Worm (Caenorhabditis elegans) whole organism, late embryonic: ENCODE results near the gene ivph-3.

ENCODE experiments used
- C08G9.2 ChIP-seq: sonication (generic microtip); optimal IDR thresholded peaks from 2 replicates; lab custom pipeline; 2016; ENCODE audit warnings: mild to moderate bottlenecking, missing genetic modification characterization, moderate library complexity, missing compliant biosample characterization
- C38D4.7 ChIP-seq: fragments of 200-800 bp; sonication (Bioruptor generic); optimal IDR thresholded peaks from 2 replicates; lab custom pipeline; 2018; ENCODE audit warnings: mild to moderate bottlenecking, missing genetic modification characterization, moderate library complexity, missing compliant biosample characterization
- ahr-1 ChIP-seq: sonication (generic microtip); optimal IDR thresholded peaks from 2 replicates; lab custom pipeline; 2016; ENCODE audit warnings: missing genetic modification characterization, missing compliant biosample characterization
- ceh-14 ChIP-seq: sonication (generic microtip); optimal IDR thresholded peaks from 2 replicates; lab custom pipeline; 2016; ENCODE audit warnings: missing genotype, missing genetic modification characterization, missing compliant biosample characterization
- ceh-18 ChIP-seq: sonication (generic microtip); optimal IDR thresholded peaks from 2 replicates; lab custom pipeline; 2016; ENCODE audit warnings: missing genetic modification characterization, missing compliant biosample characterization
- ceh-19 ChIP-seq: fragments of 200-800 bp; sonication (Bioruptor generic); optimal IDR thresholded peaks from 2 replicates; lab custom pipeline; 2018; ENCODE audit warnings: mild to moderate bottlenecking, missing genetic modification characterization, missing compliant biosample characterization
- ceh-2 ChIP-seq: sonication (generic microtip); optimal IDR thresholded peaks from 2 replicates; lab custom pipeline; 2016; ENCODE audit warnings: missing genotype, missing genetic modification characterization, missing compliant biosample characterization
- ceh-30 ChIP-seq: fragments of 150-350 bp; optimal IDR thresholded peaks from 2 replicates; lab custom pipeline; 2014; ENCODE audit warnings: missing biosample characterization, missing genetic modification characterization
- ceh-31 ChIP-seq: sonication (generic microtip); optimal IDR thresholded peaks from 2 replicates; lab custom pipeline; 2016; ENCODE audit warnings: missing genetic modification characterization, missing compliant biosample characterization
- ceh-34 ChIP-seq: sonication (generic microtip); optimal IDR thresholded peaks from 2 replicates; lab custom pipeline; 2016; ENCODE audit warnings: mild to moderate bottlenecking, missing genetic modification characterization, missing compliant biosample characterization
- ceh-48 ChIP-seq: sonication (generic microtip); optimal IDR thresholded peaks from 2 replicates; lab custom pipeline; 2016; ENCODE audit warnings: missing genetic modification characterization, inconsistent platforms, missing compliant biosample characterization
- ceh-6 ChIP-seq: fragments of 200-800 bp; sonication (Bioruptor generic); optimal IDR thresholded peaks from 2 replicates; lab custom pipeline; 2018; ENCODE audit warnings: mild to moderate bottlenecking, missing genetic modification characterization, missing compliant biosample characterization
- che-1 ChIP-seq: sonication (generic microtip); optimal IDR thresholded peaks from 2 replicates; lab custom pipeline; 2016; ENCODE audit warnings: mild to moderate bottlenecking, missing genetic modification characterization, missing compliant biosample characterization
- dmd-4 ChIP-seq: sonication (generic microtip); optimal IDR thresholded peaks from 2 replicates; lab custom pipeline; 2016; ENCODE audit warnings: borderline replicate concordance, missing genetic modification characterization, missing compliant biosample characterization
- elt-4 ChIP-seq: sonication (generic microtip); optimal IDR thresholded peaks from 2 replicates; lab custom pipeline; 2016; ENCODE audit warnings: missing genetic modification characterization, missing compliant biosample characterization
- ets-4 ChIP-seq: sonication (generic microtip); optimal IDR thresholded peaks from 2 replicates; lab custom pipeline; 2016; ENCODE audit warnings: missing genetic modification characterization, missing compliant biosample characterization
- eyg-1 ChIP-seq: sonication (generic microtip); optimal IDR thresholded peaks from 2 replicates; lab custom pipeline; 2016; ENCODE audit warnings: missing genotype, missing genetic modification characterization, missing compliant biosample characterization
- fax-1 ChIP-seq: sonication (generic microtip); optimal IDR thresholded peaks from 2 replicates; lab custom pipeline; 2016; ENCODE audit warnings: missing genotype, missing genetic modification characterization, missing compliant biosample characterization
- gmeb-2 ChIP-seq: sonication (generic microtip); optimal IDR thresholded peaks from 2 replicates; lab custom pipeline; 2016; ENCODE audit warnings: missing genetic modification characterization, inconsistent platforms, missing compliant biosample characterization
- hlh-8 ChIP-seq: sonication (generic microtip); optimal IDR thresholded peaks from 2 replicates; lab custom pipeline; 2016; ENCODE audit warnings: missing genotype, missing genetic modification characterization, missing compliant biosample characterization
- lin-11 ChIP-seq: fragments of 200-800 bp; sonication (Bioruptor generic); optimal IDR thresholded peaks from 2 replicates; lab custom pipeline; 2018; ENCODE audit warnings: mild to moderate bottlenecking, missing genetic modification characterization, missing compliant biosample characterization
- madf-2 ChIP-seq: sonication (generic microtip); optimal IDR thresholded peaks from 2 replicates; lab custom pipeline; 2017; ENCODE audit warnings: missing genetic modification characterization, missing compliant biosample characterization
- nhr-11 ChIP-seq: fragments of 150-350 bp; optimal IDR thresholded peaks from 2 replicates; lab custom pipeline; 2014; ENCODE audit warnings: missing biosample characterization, missing genetic modification characterization
- nhr-232 ChIP-seq: sonication (generic microtip); optimal IDR thresholded peaks from 2 replicates; lab custom pipeline; 2016; ENCODE audit warnings: missing genetic modification characterization, missing compliant biosample characterization
- npax-4 ChIP-seq: sonication (generic microtip); optimal IDR thresholded peaks from 2 replicates; lab custom pipeline; 2016; ENCODE audit warnings: missing genetic modification characterization, missing compliant biosample characterization
- pag-3 ChIP-seq: sonication (generic microtip); optimal IDR thresholded peaks from 2 replicates; lab custom pipeline; 2016; ENCODE audit warnings: missing compliant biosample characterization, missing genetic modification characterization, borderline replicate concordance
- pha-4 ChIP-seq: fragments of 150-350 bp; optimal IDR thresholded peaks from 2 replicates; lab custom pipeline; 2018; ENCODE audit warnings: missing biosample characterization, missing genetic modification reagents, missing genetic modification characterization
- pqm-1 ChIP-seq: sonication (generic microtip); optimal IDR thresholded peaks from 2 replicates; lab custom pipeline; 2016; ENCODE audit warnings: missing genetic modification characterization, missing compliant biosample characterization
- pros-1 ChIP-seq: fragments of 150-350 bp; optimal IDR thresholded peaks from 2 replicates; lab custom pipeline; 2014; ENCODE audit warnings: missing biosample characterization, missing genetic modification reagents, missing genetic modification characterization
- ref-2 ChIP-seq: sonication (generic microtip); optimal IDR thresholded peaks from 2 replicates; lab custom pipeline; 2016; ENCODE audit warnings: missing genetic modification characterization, missing compliant biosample characterization
- sdc-2 ChIP-seq: sonication (generic microtip); optimal IDR thresholded peaks from 2 replicates; lab custom pipeline; 2016; ENCODE audit warnings: missing genotype, missing genetic modification characterization, missing compliant biosample characterization
- sox-2 ChIP-seq: fragments of 200-800 bp; sonication (Bioruptor generic); IDR thresholded peaks from 2 replicates; pipeline ENCODE4 v1.3.6; 2022; ENCODE audit warnings: missing genetic modification reagents, missing genetic modification characterization, missing compliant biosample characterization
- sox-4 ChIP-seq: sonication (generic microtip); optimal IDR thresholded peaks from 2 replicates; lab custom pipeline; 2017; ENCODE audit warnings: mild to moderate bottlenecking, missing genetic modification characterization, inconsistent platforms, missing compliant biosample characterization
- syd-9 ChIP-seq: sonication (generic microtip); optimal IDR thresholded peaks from 2 replicates; lab custom pipeline; 2016; ENCODE audit warnings: mild to moderate bottlenecking, missing genetic modification characterization, moderate library complexity, missing compliant biosample characterization
- ttx-3 ChIP-seq: sonication (generic microtip); optimal IDR thresholded peaks from 2 replicates; lab custom pipeline; 2016; ENCODE audit warnings: missing genetic modification reagents, missing genetic modification characterization, missing compliant biosample characterization
- unc-3 ChIP-seq, 2 experiments: fragments of 200-800 bp in 1 of 2; sonication (Bioruptor generic) in 1 of 2; sonication (generic microtip) in 1 of 2; conservative IDR thresholded peaks in 1 of 2; optimal IDR thresholded peaks in 1 of 2; 2 replicates each; pipeline versions ENCODE4 v1.3.6 to Lab custom; 2016 to 2022; ENCODE audit warnings: missing compliant biosample characterization in 2 of 2, missing genetic modification characterization in 2 of 2, missing genetic modification reagents in 1 of 2
- unc-42 ChIP-seq: sonication (generic microtip); optimal IDR thresholded peaks from 2 replicates; lab custom pipeline; 2016; ENCODE audit warnings: missing genotype, missing genetic modification characterization, missing compliant biosample characterization
- unc-86 ChIP-seq: sonication (generic microtip); optimal IDR thresholded peaks from 2 replicates; lab custom pipeline; 2016; ENCODE audit warnings: missing genetic modification characterization, missing compliant biosample characterization
- zip-5 ChIP-seq: sonication (generic microtip); optimal IDR thresholded peaks from 2 replicates; lab custom pipeline; 2016; ENCODE audit warnings: missing genetic modification characterization, missing compliant biosample characterization
- ztf-16 ChIP-seq: sonication (generic microtip); optimal IDR thresholded peaks from 2 replicates; lab custom pipeline; 2017; ENCODE audit warnings: missing genetic modification characterization, missing compliant biosample characterization

The ivph-3 gene

ce11 chrIV:3050054-3050990 lies 3.2 kb upstream of the ivph-3 start, which contains the start of gene eel-1 (continued):
- TF ChIP-seq sdc-2 (tag; lab: Kevin White, UChicago) (peak; percentile 89), ceh-31 (tag; lab: Kevin White, UChicago) (peak; percentile 100), ceh-6 (GFP tag; lab: Kevin White, UChicago) (peak; percentile 79), ahr-1 (tag; lab: Kevin White, UChicago) (peak; percentile 97), ceh-18 (peak; percentile 98), ceh-2 (tag; lab: Kevin White, UChicago) (peak; percentile 99), che-1 (tag; lab: Kevin White, UChicago) (peak; percentile 48), nhr-232 (tag; lab: Kevin White, UChicago) (peak; percentile 67), ref-2 (tag; lab: Kevin White, UChicago) (peak; percentile 100), ztf-16 (tag; lab: Kevin White, UChicago) (peak; percentile 93), gmeb-2 (peak; percentile 68), ceh-14 (peak; percentile 100), dmd-4 (tag; lab: Kevin White, UChicago) (peak; percentile 99), ceh-34 (tag; lab: Kevin White, UChicago) (peak; percentile 99), sox-2 (GFP tag; lab: Robert Waterston, UW) (peak; percentile 79), ceh-48 (tag; lab: Kevin White, UChicago) (peak; percentile 52), unc-86 (tag; lab: Kevin White, UChicago) (peak; percentile 86), zip-5 (tag; lab: Kevin White, UChicago) (peak; percentile 97), ets-4 (tag; lab: Kevin White, UChicago) (peak; percentile 99), unc-3 (GFP tag; conservative IDR thresholded peaks at IDR 0.05; lab: Robert Waterston, UW) (peak; percentile 86), unc-3 (tag; optimal IDR thresholded peaks at IDR 0.05; lab: Kevin White, UChicago) (peak; percentile 93), unc-42 (tag; lab: Kevin White, UChicago) (peak; percentile 96), eyg-1 (tag; lab: Kevin White, UChicago) (peak; percentile 91), ttx-3 (tag; lab: Kevin White, UChicago) (peak; percentile 36), fax-1 (tag; lab: Kevin White, UChicago) (peak; percentile 98), pag-3 (tag; lab: Kevin White, UChicago) (peak; percentile 98), pros-1 (tag; lab: Kevin White, UChicago) (peak; percentile 22), npax-4 (tag; lab: Kevin White, UChicago) (peak; percentile 64), lin-11 (peak; percentile 55), sox-4 (tag; lab: Kevin White, UChicago) (peak; percentile 59), pqm-1 (tag; lab: Kevin White, UChicago) (peak; percentile 99), ceh-19 (GFP tag; lab: Kevin White, UChicago) (peak; percentile 94), elt-4 (peak; percentile 99), syd-9 (tag; lab: Kevin White, UChicago) (peak; percentile 98)
- TF ChIP-seq, all 69 proteins: peak for 55; not testable (repeated sequence) for 14

DNA sequence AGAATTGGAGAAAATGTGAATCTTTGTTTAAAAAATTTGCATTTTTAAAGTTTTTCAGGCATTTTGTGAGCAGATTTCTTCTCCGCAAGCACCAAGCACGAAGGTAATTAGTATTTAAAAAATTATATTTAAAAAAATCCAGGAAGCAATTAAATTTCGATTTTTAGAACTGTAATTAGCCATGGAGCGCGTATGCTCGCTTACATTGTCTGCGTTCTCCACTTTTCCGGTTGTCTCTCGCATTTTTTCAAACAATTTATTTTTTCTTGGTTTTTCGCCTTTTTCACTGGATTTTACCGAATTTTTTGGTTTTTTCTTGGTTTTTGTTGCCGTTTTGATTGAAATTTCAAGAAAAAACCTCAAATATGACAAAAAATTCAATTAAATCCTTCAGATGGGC lies 1.8 kb downstream of the ivph-3 start:
- no peak for TF ChIP-seq hlh-8 (tag; lab: Kevin White, UChicago)
- no peak for TF ChIP-seq nhr-11 (tag; lab: Kevin White, UChicago)
- no peak for TF ChIP-seq ceh-18
- TF ChIP-seq ets-4 (tag; lab: Kevin White, UChicago): no peak
- no peak for TF ChIP-seq pag-3 (tag; lab: Kevin White, UChicago)
- no peak for TF ChIP-seq elt-4
- no peak for TF ChIP-seq C38D4.7 (GFP tag; lab: Kevin White, UChicago)
- no peak for TF ChIP-seq eyg-1 (tag; lab: Kevin White, UChicago)
- no peak for TF ChIP-seq pha-4 (tag; lab: Kevin White, UChicago)
- TF ChIP-seq sox-4 (tag; lab: Kevin White, UChicago): no peak
- no peak for TF ChIP-seq C08G9.2 (tag; lab: Kevin White, UChicago)
- no peak for TF ChIP-seq madf-2 (tag; lab: Kevin White, UChicago)
- no peak for TF ChIP-seq ceh-30 (tag; lab: Kevin White, UChicago)
- TF ChIP-seq lin-11: no peak
- TF ChIP-seq, all 69 proteins: peak for 0
